Worm (Caenorhabditis elegans): ENCODE data around the gene dpy-18.

DNA sequence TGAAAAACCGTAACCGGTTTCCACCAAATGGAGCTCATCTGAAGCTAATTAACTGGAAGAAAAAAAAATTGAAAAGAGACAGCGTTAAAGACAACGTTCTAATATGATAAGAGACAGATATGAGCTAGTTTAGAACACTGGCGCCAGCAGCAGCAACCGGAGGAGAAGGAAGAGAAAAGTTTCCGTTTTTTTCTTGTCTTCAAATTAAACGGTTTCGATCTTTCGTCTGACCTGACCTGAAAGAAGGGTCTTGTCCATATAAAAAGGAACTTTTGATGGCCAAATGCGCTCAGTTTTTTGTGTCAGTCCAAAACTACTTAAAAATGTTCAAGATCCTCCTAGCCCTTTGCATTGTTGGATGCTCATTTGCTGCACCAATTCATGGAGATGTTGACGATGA lies 11.3 kb downstream of the dpy-18 start, which contains the start of gene T28D6.3:
- no peak for TF ChIP-seq ztf-29 (GFP tag; IDR thresholded peaks at IDR 0.05)
- no peak for TF ChIP-seq flt-1 (GFP tag; IDR thresholded peaks at IDR 0.05)
- TF ChIP-seq ref-1 (GFP tag; conservative IDR thresholded peaks at IDR 0.05) = no peak
- no peak for TF ChIP-seq T22C8.4 (GFP tag; IDR thresholded peaks at IDR 0.05)
- TF ChIP-seq cog-1 (tag; optimal IDR thresholded peaks at IDR 0.05) = no peak
